Worm (Caenorhabditis elegans): ENCODE measurements around the gene rpl-10.

DNA sequence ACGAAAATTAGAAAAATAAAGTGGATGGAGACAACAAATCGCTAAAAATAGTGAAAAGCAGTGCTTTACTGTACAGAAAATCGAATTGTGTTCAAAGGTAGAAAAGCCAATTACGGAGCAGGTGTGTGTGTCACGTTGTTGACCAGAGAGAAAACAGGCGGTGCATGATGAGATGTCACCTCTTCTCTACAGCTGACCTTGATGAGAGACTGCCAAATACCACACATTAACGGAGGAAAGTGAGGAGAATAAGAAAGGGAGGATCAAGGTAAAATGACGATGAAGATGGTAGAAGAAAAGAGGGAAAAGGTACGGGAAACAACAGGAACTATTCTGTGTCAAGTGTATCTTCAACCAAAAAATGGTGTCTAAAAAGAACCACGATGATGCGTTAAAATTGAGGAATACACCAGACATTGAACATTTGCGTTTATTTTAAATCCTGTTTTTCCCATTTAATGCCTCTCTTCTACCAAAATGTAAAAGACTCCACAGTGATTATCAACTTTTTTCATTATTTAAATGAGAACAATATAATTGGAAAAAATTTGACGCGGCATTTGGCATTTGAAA lies 44.4 kb upstream of the rpl-10 start:
- TF ChIP-seq Y56A3A.18 (GFP tag; IDR thresholded peaks at IDR 0.05) (no peak), bed-2 (GFP tag; IDR thresholded peaks at IDR 0.05) (no peak), madf-10 (tag; optimal IDR thresholded peaks at IDR 0.05) (no peak), egrh-3 (GFP tag; IDR thresholded peaks at IDR 0.05) (no peak), sdz-38 (tag; optimal IDR thresholded peaks at IDR 0.05) (no peak), egl-18 (GFP tag; IDR thresholded peaks at IDR 0.05) (no peak)
